Fruit fly (Drosophila melanogaster) S2 (cell line): ENCODE data around the gene Bet1.

Source experiments
- CG8478 ChIP-seq: fragments of >200 bp; optimal IDR thresholded peaks from 2 replicates; lab custom pipeline; 2018
- CTCF ChIP-seq, 2 experiments: fragments of >200 bp; optimal IDR thresholded peaks; 2 replicates each; lab custom pipeline; 2018

Bet1 gene

dm6 chr3L:19288395-19288969 lies 27.3 kb downstream of the Bet1 start:
- no peak for TF ChIP-seq CG8478
- no peak for TF ChIP-seq CTCF (optimal IDR thresholded peaks at IDR 0.05; lab: Kevin White, UChicago)

dm6 chr3L:19289411-19289810 lies 28.2 kb downstream of the Bet1 start:
- TF ChIP-seq CTCF (optimal IDR thresholded peaks at IDR 0.05; lab: Kevin White, UChicago) = no peak
- TF ChIP-seq CG8478 = no peak

DNA sequence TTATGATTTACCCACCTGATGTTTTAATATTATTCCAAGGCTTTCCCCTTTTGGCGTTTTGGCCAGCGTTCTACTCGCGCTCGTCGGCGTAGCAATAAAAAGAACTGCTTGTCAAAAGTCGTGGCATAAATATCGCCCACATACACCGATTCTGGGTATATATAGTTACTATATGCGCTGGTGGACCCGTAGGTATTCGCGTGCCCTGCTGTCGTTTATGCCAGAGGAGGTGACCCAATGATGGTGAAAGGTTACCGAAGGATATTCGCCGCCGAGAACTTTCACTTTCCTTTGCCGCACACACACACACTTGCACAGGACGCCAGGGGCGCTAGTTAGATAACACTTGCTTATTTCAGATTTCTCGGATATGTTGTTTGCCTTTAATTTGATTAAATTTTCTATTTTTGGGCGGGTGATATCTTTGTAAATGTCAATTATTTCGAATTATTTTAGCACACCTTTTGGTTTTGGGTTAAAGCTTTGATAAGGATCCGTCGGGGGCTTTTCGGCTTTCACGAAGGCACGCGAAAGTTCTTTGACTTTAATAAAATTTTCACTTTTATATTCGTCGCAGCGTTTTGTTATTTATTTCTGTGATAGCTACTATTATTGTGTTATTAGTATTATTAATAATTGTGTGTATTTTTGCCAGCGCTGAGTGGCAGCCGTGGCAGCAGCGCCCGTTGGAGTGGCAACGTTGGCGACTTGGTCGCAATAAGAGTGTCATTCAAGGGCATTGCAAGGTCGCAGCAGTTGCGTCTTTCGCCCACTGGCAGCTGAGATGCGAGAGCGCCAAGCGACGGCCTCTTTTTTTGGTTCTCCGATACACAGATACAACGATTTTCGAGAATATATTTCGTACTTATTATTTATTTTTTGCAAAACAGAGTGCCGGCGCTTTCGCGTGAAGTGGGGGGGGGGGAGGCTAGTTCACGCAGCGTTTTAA lies 30.5 kb downstream of the Bet1 start:
- TF ChIP-seq CTCF (optimal IDR thresholded peaks at IDR 0.05; lab: Kevin White, UChicago) = no peak
- TF ChIP-seq CG8478 = no peak

DNA sequence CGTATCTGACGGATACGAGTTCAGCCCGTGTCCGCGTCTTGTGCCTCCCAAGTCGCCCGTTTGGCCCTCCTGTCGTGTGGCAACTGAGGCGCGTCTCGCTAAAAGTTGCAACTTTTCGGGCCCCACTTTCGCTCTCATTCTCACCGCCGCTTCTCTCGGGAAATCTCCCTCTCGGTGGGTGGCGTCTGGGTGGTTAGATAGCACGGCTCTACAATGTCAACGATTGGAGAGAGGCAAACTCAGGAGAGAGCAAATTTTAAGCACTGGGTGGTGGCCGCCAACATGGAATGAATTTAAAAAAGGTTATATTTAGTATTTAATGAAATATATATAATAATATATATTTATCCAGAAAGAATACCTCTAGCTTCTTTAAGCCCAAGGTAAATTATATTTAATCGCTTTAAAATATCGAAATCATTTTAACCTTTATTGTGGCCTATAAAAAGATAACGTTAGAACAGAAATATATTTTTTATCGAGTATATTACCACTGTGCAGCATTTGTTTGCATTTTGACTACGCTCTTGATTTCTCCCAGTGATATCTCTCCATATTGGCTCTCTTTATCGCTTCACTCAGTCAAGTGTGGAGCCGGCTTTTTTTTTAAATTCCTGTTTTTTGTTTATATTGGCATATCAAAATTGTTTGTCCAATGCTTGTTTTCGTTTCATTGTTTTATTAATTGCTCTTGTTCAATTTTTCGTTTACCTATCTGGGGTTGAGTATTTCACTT lies 31.4 kb downstream of the Bet1 start, which contains the start of gene Gbs-76A:
Gene Gbs-76A (minus strand): TSS at position 327 of the 736 bp plus-strand sequence.
- no peak for TF ChIP-seq CTCF (optimal IDR thresholded peaks at IDR 0.05; lab: Kevin White, UChicago)
- no peak for TF ChIP-seq CG8478

DNA sequence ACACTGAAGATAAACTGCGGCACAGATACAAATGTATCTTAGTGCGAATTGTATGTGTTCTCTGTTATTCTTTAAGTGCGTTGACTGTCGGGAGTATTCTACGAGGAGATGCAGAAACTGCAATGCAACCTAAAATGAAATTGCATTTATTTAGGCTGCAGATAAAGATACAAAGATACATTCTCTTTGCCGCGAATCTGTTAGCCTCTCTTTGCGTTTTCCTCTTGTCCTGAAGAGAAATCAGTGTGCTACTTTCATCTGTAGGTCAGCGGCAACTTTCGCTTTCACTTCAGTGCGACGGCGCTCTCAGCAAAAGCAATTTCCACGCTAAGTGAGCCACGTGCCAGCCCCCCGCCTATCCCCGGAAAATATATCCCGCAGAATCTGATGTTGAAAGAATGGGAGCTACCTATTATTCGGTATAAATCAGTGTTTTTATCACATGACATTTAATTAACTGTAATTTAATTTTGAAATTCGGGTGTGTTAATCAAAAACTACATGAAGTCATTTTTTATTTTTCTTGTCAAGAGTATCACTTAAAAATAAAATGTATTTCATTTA lies 32.1 kb downstream of the Bet1 start:
- TF ChIP-seq CG8478 (no peak), CTCF (optimal IDR thresholded peaks at IDR 0.05; lab: Kevin White, UChicago) (no peak)

DNA sequence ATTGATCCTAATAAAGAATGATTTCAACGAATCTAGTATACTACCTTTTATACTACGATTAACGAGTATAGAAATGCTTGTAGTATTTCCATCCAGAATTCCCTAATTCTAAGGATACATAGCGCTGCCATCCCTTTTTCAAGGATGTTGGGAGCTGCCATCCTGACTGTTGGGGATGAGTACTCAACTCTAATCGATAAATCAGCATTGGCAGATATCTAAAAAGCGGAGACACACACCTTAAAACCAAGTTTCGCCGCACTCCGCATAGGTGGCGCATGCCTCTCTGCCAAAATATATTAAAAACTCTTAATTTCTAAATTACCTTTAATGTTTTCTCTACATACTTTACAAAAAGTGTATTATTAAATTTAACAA lies 33.0 kb downstream of the Bet1 start, which contains the start of gene fal:
Gene fal (plus strand): TSS at position 330 of the 378 bp plus-strand sequence.
- TF ChIP-seq CG8478 = no peak
- peak; percentile 92 to 93 for TF ChIP-seq CTCF (optimal IDR thresholded peaks at IDR 0.05; lab: Kevin White, UChicago)

DNA sequence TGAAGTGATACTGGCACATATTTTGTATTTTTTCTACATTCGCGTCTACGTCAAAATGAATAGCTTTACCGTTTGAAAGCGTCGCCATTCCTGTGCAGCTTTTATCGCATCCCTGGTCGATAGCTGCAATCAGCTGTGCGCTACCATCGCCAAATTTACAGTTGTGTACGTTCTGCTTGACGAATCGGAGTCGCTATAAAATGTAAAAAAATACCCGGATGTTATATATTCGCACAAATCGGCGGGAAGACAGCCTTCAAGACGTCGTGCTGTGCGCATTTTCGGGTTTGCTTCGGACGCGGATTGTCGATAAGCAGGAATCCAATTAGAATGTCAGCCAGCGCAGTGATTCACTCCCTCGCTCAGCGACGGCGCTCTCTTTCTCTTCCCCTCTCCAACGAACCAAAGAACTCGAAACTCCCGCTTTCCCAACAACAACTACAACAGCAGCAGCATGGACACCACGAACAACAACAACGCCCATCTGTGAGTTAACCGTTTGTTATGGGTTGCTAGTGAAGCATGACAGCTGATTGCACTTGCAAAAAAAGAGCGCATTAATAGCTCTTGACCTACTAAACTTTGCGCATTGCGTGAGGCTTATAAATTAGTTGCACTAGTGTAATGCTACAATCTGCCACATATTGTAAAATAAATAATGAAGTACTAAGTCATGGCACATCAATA lies 33.6 kb downstream of the Bet1 start:
- no peak for TF ChIP-seq CTCF (optimal IDR thresholded peaks at IDR 0.05; lab: Kevin White, UChicago)
- TF ChIP-seq CG8478 = no peak
